Fruit fly (Drosophila melanogaster) whole organism, embryonic: ENCODE results near the gene TfAP-2.

Experiments used
- Abd-B ChIP-seq: fragments of 200-800 bp; sonication (Bioruptor generic); optimal IDR thresholded peaks from 2 replicates; lab custom pipeline; 2018; ENCODE audit warnings: missing biosample characterization, mild to moderate bottlenecking, missing genetic modification characterization, moderate library complexity
- Adf1 ChIP-seq: fragments of 200-800 bp; sonication (Bioruptor generic); IDR thresholded peaks from 2 replicates; pipeline ENCODE4 v1.3.6; 2022; ENCODE audit warnings: missing biosample characterization, missing genetic modification characterization
- Aef1 ChIP-seq: fragments of 200-800 bp; sonication (Bioruptor generic); IDR thresholded peaks from 3 replicates; pipeline ENCODE4 v1.3.6; 2022; ENCODE audit warnings: missing biosample characterization, missing genetic modification characterization
- Antp ChIP-seq: fragments of 200-800 bp; sonication (Bioruptor generic); optimal IDR thresholded peaks from 3 replicates; lab custom pipeline; 2016; ENCODE audit warnings: missing biosample characterization, missing genetic modification characterization
- B-H2 ChIP-seq: fragments of 200-800 bp; sonication (Bioruptor generic); optimal IDR thresholded peaks from 2 replicates; lab custom pipeline; 2018; ENCODE audit warnings: missing biosample characterization, mild to moderate bottlenecking, missing genetic modification characterization
- CG10366 ChIP-seq: fragments of 200-800 bp; sonication (Bioruptor generic); IDR thresholded peaks from 2 replicates; pipeline ENCODE4 v1.3.6; 2022; ENCODE audit warnings: missing biosample characterization, missing genetic modification characterization
- CG10462 ChIP-seq: fragments of 200-800 bp; sonication (Bioruptor generic); optimal IDR thresholded peaks from 2 replicates; lab custom pipeline; 2016; ENCODE audit warnings: missing biosample characterization, missing genetic modification characterization
- CG10543 ChIP-seq: fragments of 200-800 bp; sonication (Bioruptor generic); optimal IDR thresholded peaks from 3 replicates; lab custom pipeline; 2017; ENCODE audit warnings: missing biosample characterization, mild to moderate bottlenecking, missing genetic modification characterization, moderate library complexity
- CG12744 ChIP-seq: fragments of 200-800 bp; sonication (Bioruptor generic); optimal IDR thresholded peaks from 2 replicates; lab custom pipeline; 2016; ENCODE audit warnings: missing biosample characterization, missing genetic modification characterization
- CG12942 ChIP-seq: fragments of 200-800 bp; sonication (Bioruptor generic); optimal IDR thresholded peaks from 3 replicates; lab custom pipeline; 2016; ENCODE audit warnings: missing biosample characterization, missing genetic modification characterization
- CG14965 ChIP-seq: fragments of 200-800 bp; sonication (Bioruptor generic); optimal IDR thresholded peaks from 2 replicates; lab custom pipeline; 2016; ENCODE audit warnings: missing biosample characterization, missing genetic modification characterization, borderline replicate concordance
- CG16779 ChIP-seq: fragments of 200-800 bp; sonication (Bioruptor generic); IDR thresholded peaks from 2 replicates; pipeline ENCODE4 v1.3.6; 2022; ENCODE audit warnings: missing biosample characterization, missing genetic modification characterization
- CG17186 ChIP-seq: fragments of 200-800 bp; sonication (Bioruptor generic); optimal IDR thresholded peaks from 3 replicates; lab custom pipeline; 2017; ENCODE audit warnings: missing biosample characterization, missing genetic modification reagents, missing genetic modification characterization
- CG17328 ChIP-seq: fragments of 200-800 bp; sonication (Bioruptor generic); IDR thresholded peaks from 2 replicates; pipeline ENCODE4 v1.3.6; 2022; ENCODE audit warnings: missing biosample characterization, missing genetic modification characterization
- CG17359 ChIP-seq: fragments of 200-800 bp; sonication (Bioruptor generic); optimal IDR thresholded peaks from 3 replicates; lab custom pipeline; 2018; ENCODE audit warnings: missing biosample characterization, mild to moderate bottlenecking, missing genetic modification characterization, moderate library complexity
- CG17829 ChIP-seq: fragments of 200-800 bp; optimal IDR thresholded peaks from 2 replicates; lab custom pipeline; 2019; ENCODE audit warnings: missing biosample characterization, mild to moderate bottlenecking, missing genetic modification characterization, moderate library complexity
- CG1792 ChIP-seq: fragments of 200-800 bp; sonication (Bioruptor generic); optimal IDR thresholded peaks from 2 replicates; lab custom pipeline; 2016; ENCODE audit warnings: missing biosample characterization, missing genetic modification characterization
- CG18011 ChIP-seq: fragments of 200-800 bp; sonication (Bioruptor generic); optimal IDR thresholded peaks from 2 replicates; lab custom pipeline; 2017; ENCODE audit warnings: missing biosample characterization, missing genetic modification characterization, mild to moderate bottlenecking, moderate library complexity, missing genotype
- CG2129 ChIP-seq: fragments of 200-800 bp; sonication (Bioruptor generic); IDR thresholded peaks from 2 replicates; pipeline ENCODE4 v1.3.6; 2022; ENCODE audit warnings: missing biosample characterization, missing genetic modification characterization; ENCODE audit not compliant: partially characterized antibody
- CG4360 ChIP-seq: fragments of 200-800 bp; sonication (Bioruptor generic); IDR thresholded peaks from 2 replicates; pipeline ENCODE4 v1.3.6; 2022; ENCODE audit warnings: missing biosample characterization, missing genetic modification characterization
- CG6854 ChIP-seq: fragments of 200-800 bp; sonication (Bioruptor generic); optimal IDR thresholded peaks from 3 replicates; lab custom pipeline; 2017; ENCODE audit warnings: missing biosample characterization, mild to moderate bottlenecking, missing genetic modification characterization
- CG7556 ChIP-seq: fragments of 200-800 bp; sonication (Bioruptor generic); optimal IDR thresholded peaks from 2 replicates; lab custom pipeline; 2017; ENCODE audit warnings: missing biosample characterization, mild to moderate bottlenecking, missing genetic modification characterization
- CG7745 ChIP-seq: fragments of 200-800 bp; sonication (Bioruptor generic); optimal IDR thresholded peaks from 2 replicates; lab custom pipeline; 2018; ENCODE audit warnings: missing biosample characterization, mild to moderate bottlenecking, missing genetic modification characterization, moderate library complexity
- CoRest ChIP-seq: fragments of 200-800 bp; sonication (Bioruptor generic); optimal IDR thresholded peaks from 3 replicates; lab custom pipeline; 2018; ENCODE audit warnings: missing biosample characterization, mild to moderate bottlenecking, missing genetic modification characterization, moderate library complexity
- D ChIP-seq, 2 experiments: fragments of 200-800 bp in 1 of 2; fragments of >200 bp in 1 of 2; sonication (Bioruptor generic) in 1 of 2; optimal IDR thresholded peaks; 2 replicates in 1 of 2; 3 replicates in 1 of 2; lab custom pipeline; 2017; ENCODE audit warnings: mild to moderate bottlenecking in 1 of 2, missing biosample characterization in 1 of 2, missing genetic modification characterization in 1 of 2, missing genetic modification reagents in 1 of 2
- Dek ChIP-seq: fragments of 200-800 bp; sonication (Bioruptor generic); optimal IDR thresholded peaks from 3 replicates; lab custom pipeline; 2019; ENCODE audit warnings: missing biosample characterization, mild to moderate bottlenecking, missing genetic modification characterization, moderate library complexity
- Ets97D ChIP-seq: fragments of 200-800 bp; sonication (Bioruptor generic); optimal IDR thresholded peaks from 3 replicates; lab custom pipeline; 2016; ENCODE audit warnings: missing biosample characterization, missing genetic modification characterization
- HLHmδ ChIP-seq: fragments of 200-800 bp; sonication (Bioruptor generic); optimal IDR thresholded peaks from 2 replicates; lab custom pipeline; 2018; ENCODE audit warnings: missing biosample characterization, mild to moderate bottlenecking, missing genetic modification characterization, moderate library complexity
- Hsf ChIP-seq: fragments of 200-800 bp; sonication (Bioruptor generic); optimal IDR thresholded peaks from 3 replicates; lab custom pipeline; 2016; ENCODE audit warnings: missing biosample characterization, missing genetic modification characterization
- Lhr ChIP-seq: fragments of 200-800 bp; sonication (Bioruptor generic); optimal IDR thresholded peaks from 3 replicates; lab custom pipeline; 2017; ENCODE audit warnings: mild to moderate bottlenecking, missing biosample characterization, missing genetic modification reagents, missing genetic modification characterization
- MESR4 ChIP-seq: fragments of 200-800 bp; sonication (Bioruptor generic); optimal IDR thresholded peaks from 2 replicates; lab custom pipeline; 2018; ENCODE audit warnings: missing biosample characterization, mild to moderate bottlenecking, missing genetic modification characterization, moderate library complexity
- Med ChIP-seq: fragments of 200-800 bp; sonication (Bioruptor generic); peaks from one replicate; lab custom pipeline; 2016; ENCODE audit warnings: missing biosample characterization, missing genetic modification characterization, mild to moderate bottlenecking, inconsistent platforms, moderate library complexity
- Sry-β ChIP-seq: fragments of 200-800 bp; sonication (Bioruptor generic); optimal IDR thresholded peaks from 2 replicates; lab custom pipeline; 2018; ENCODE audit warnings: missing biosample characterization, mild to moderate bottlenecking, missing genetic modification characterization, moderate library complexity
- Usf ChIP-seq: fragments of 200-800 bp; sonication (Bioruptor generic); optimal IDR thresholded peaks from 2 replicates; lab custom pipeline; 2017; ENCODE audit warnings: missing genotype, missing biosample characterization, missing genetic modification characterization
- Vsx1 ChIP-seq: fragments of 200-800 bp; sonication (Bioruptor generic); optimal IDR thresholded peaks from 2 replicates; lab custom pipeline; 2017; ENCODE audit warnings: missing biosample characterization, mild to moderate bottlenecking, missing genetic modification characterization, missing genetic modification reagents
- Xrp1 ChIP-seq: fragments of 200-800 bp; sonication (Bioruptor generic); IDR thresholded peaks from 2 replicates; pipeline ENCODE4 v1.3.6; 2022; ENCODE audit warnings: missing biosample characterization, missing genetic modification characterization
- aop ChIP-seq: fragments of 200-800 bp; sonication (Bioruptor generic); IDR thresholded peaks from 2 replicates; pipeline ENCODE4 v1.3.6; 2022; ENCODE audit warnings: missing biosample characterization, missing genetic modification characterization
- cwo ChIP-seq: fragments of 200-800 bp; sonication (Bioruptor generic); optimal IDR thresholded peaks from 3 replicates; lab custom pipeline; 2017; ENCODE audit warnings: missing biosample characterization, missing genetic modification characterization, mild to moderate bottlenecking, moderate library complexity, missing genetic modification reagents
- fru ChIP-seq: fragments of >200 bp; optimal IDR thresholded peaks from 2 replicates; lab custom pipeline; 2017
- fu2 ChIP-seq: fragments of 200-800 bp; sonication (Bioruptor generic); optimal IDR thresholded peaks from 2 replicates; lab custom pipeline; 2016; ENCODE audit warnings: missing biosample characterization, missing genetic modification characterization
- gfzf ChIP-seq: fragments of 200-800 bp; sonication (Bioruptor generic); optimal IDR thresholded peaks from 2 replicates; lab custom pipeline; 2016; ENCODE audit warnings: missing biosample characterization, mild to moderate bottlenecking, missing genetic modification characterization, moderate library complexity
- pnt ChIP-seq: fragments of 200-800 bp; sonication (Bioruptor generic); optimal IDR thresholded peaks from 3 replicates; lab custom pipeline; 2016; ENCODE audit warnings: missing biosample characterization, missing genetic modification characterization
- row ChIP-seq: fragments of 200-800 bp; sonication (Bioruptor generic); IDR thresholded peaks from 3 replicates; pipeline ENCODE4 v1.3.6; 2022; ENCODE audit warnings: missing biosample characterization, missing genetic modification characterization
- tll ChIP-seq, 2 experiments: fragments of 200-800 bp in 1 of 2; fragments of >200 bp in 1 of 2; sonication (Bioruptor generic) in 1 of 2; optimal IDR thresholded peaks; 2 replicates each; lab custom pipeline; 2017 to 2019; ENCODE audit warnings: missing biosample characterization in 2 of 2, missing genetic modification characterization in 2 of 2, mild to moderate bottlenecking in 1 of 2, moderate library complexity in 1 of 2
- trh ChIP-seq: fragments of 200-800 bp; sonication (Bioruptor generic); optimal IDR thresholded peaks from 2 replicates; lab custom pipeline; 2016; ENCODE audit warnings: missing biosample characterization, missing genetic modification characterization
- wor ChIP-seq: fragments of 200-800 bp; sonication (Bioruptor generic); IDR thresholded peaks from 2 replicates; pipeline ENCODE4 v1.3.6; 2022; ENCODE audit warnings: missing biosample characterization, missing genetic modification characterization
- zen ChIP-seq: fragments of 200-800 bp; sonication (Bioruptor generic); optimal IDR thresholded peaks from 3 replicates; lab custom pipeline; 2018; ENCODE audit warnings: missing biosample characterization, mild to moderate bottlenecking, missing genetic modification characterization, moderate library complexity

Gene TfAP-2

dm6 chr3L:21539245-21540196, 47.1 kb upstream of the TfAP-2 start, which contains the start of the genes COX8 and VhaM9.7-b (continued):
- TF ChIP-seq CG18011, result peak; percentile 76
- no peak for TF ChIP-seq cwo
- TF ChIP-seq HLHmδ (GFP tag; lab: Kevin White, UChicago), result no peak
- TF ChIP-seq Vsx1 (GFP tag; lab: Kevin White, UChicago), result no peak
- no peak for TF ChIP-seq trh
- no peak for TF ChIP-seq CG7556 (GFP tag; lab: Kevin White, UChicago)
- peak; percentile 97 for TF ChIP-seq MESR4 (GFP tag; lab: Kevin White, UChicago)
- TF ChIP-seq Xrp1, result peak; percentile 10; the same call in 1 of the 2 replicates
- TF ChIP-seq CG14965 (GFP tag; lab: Kevin White, UChicago), result no peak
- TF ChIP-seq CG17359 (tag; lab: Kevin White, UChicago), result peak; percentile 45
- no peak; the same call in 2 of the 3 replicates for TF ChIP-seq Aef1
- TF ChIP-seq fru (lab: Kevin White, UChicago), result no peak
- peak; percentile 11; the same call in 1 of the 2 replicates for TF ChIP-seq aop (GFP tag; lab: Robert Waterston, UW)
- peak; percentile 77 for TF ChIP-seq Hsf
- TF ChIP-seq CG4360 (GFP tag; lab: Robert Waterston, UW), result no peak
- no peak for TF ChIP-seq Sry-β (GFP tag; lab: Kevin White, UChicago)
- peak; percentile 69 for TF ChIP-seq gfzf (GFP tag; lab: Kevin White, UChicago)
- no peak for TF ChIP-seq wor (GFP tag; lab: Robert Waterston, UW)
- TF ChIP-seq row (GFP tag; lab: Robert Waterston, UW), result peak; percentile 91
- TF ChIP-seq CG10543 (GFP tag; lab: Kevin White, UChicago), result peak; percentile 40
- TF ChIP-seq CoRest (tag; lab: Kevin White, UChicago), result no peak
- peak; percentile 61; the same call in 1 of the 2 replicates for TF ChIP-seq CG10366
- peak; percentile 40 for TF ChIP-seq CG17829 (tag; lab: Kevin White, UChicago)
- TF ChIP-seq CG1792, result no peak
- peak; percentile 2 for TF ChIP-seq fu2 (GFP tag; lab: Kevin White, UChicago)
- TF ChIP-seq CG17328 (GFP tag; lab: Robert Waterston, UW), result 0 out of 2 replicates have a peak, but pooled peaks have one; percentile 6
- peak; percentile 42 for TF ChIP-seq CG10462
- TF ChIP-seq Ets97D, result peak; percentile 56
- peak; percentile 48; the same call in 1 of the 2 replicates for TF ChIP-seq CG16779 (GFP tag; lab: Robert Waterston, UW)
- no peak; the same call in 1 of the 2 replicates for TF ChIP-seq CG2129
- TF ChIP-seq CG12744 (GFP tag; lab: Kevin White, UChicago), result no peak
- TF ChIP-seq B-H2, result peak; percentile 67
- TF ChIP-seq pnt, result peak; percentile 59
- no peak for TF ChIP-seq Adf1 (GFP tag; lab: Robert Waterston, UW)
- no peak for TF ChIP-seq CG17186 (GFP tag; lab: Kevin White, UChicago)
- no peak for TF ChIP-seq tll (GFP tag; optimal IDR thresholded peaks at IDR 0.05; lab: Kevin White, UChicago)
- TF ChIP-seq Abd-B (GFP tag; lab: Kevin White, UChicago), result no peak
- no peak for TF ChIP-seq CG7745
- TF ChIP-seq CG12942, result peak; percentile 34
- TF ChIP-seq CG6854 (GFP tag; lab: Kevin White, UChicago), result no peak
- TF ChIP-seq zen (tag; lab: Kevin White, UChicago), result peak; percentile 55
- peak; percentile 46 for TF ChIP-seq Antp (GFP tag; lab: Kevin White, UChicago)
- TF ChIP-seq Med (GFP tag; lab: Kevin White, UChicago), result peak; percentile 85
- TF ChIP-seq D (optimal IDR thresholded peaks at IDR 0.05; lab: Kevin White, UChicago), result no peak
- no peak for TF ChIP-seq D (GFP tag; optimal IDR thresholded peaks at IDR 0.05; lab: Kevin White, UChicago)
- no peak for TF ChIP-seq Dek
- peak; percentile 89 for TF ChIP-seq Usf
- peak; percentile 61 for TF ChIP-seq Lhr (GFP tag; lab: Kevin White, UChicago)
